Worm (Caenorhabditis elegans) whole organism, L2 larva: ENCODE results near the gene Y27F2A.8.

ENCODE experiments used
- aly-2 ChIP-seq: fragments of 150-350 bp; optimal IDR thresholded peaks from 2 replicates; lab custom pipeline; 2014; ENCODE audit warnings: missing biosample characterization, missing genetic modification characterization
- crh-2 ChIP-seq: sonication (generic microtip); optimal IDR thresholded peaks from 2 replicates; lab custom pipeline; 2017; ENCODE audit warnings: missing biosample characterization, missing genetic modification characterization
- dmd-4 ChIP-seq: sonication (generic microtip); optimal IDR thresholded peaks from 2 replicates; lab custom pipeline; 2017; ENCODE audit warnings: missing biosample characterization, missing genetic modification characterization
- egl-27 ChIP-seq: sonication (generic microtip); optimal IDR thresholded peaks from 3 replicates; lab custom pipeline; 2017; ENCODE audit warnings: missing biosample characterization, missing genetic modification reagents, missing genetic modification characterization
- elt-1 ChIP-seq: fragments of 150-350 bp; optimal IDR thresholded peaks from 2 replicates; lab custom pipeline; 2014; ENCODE audit warnings: missing biosample characterization, missing genetic modification characterization
- fos-1 ChIP-seq: fragments of 150-350 bp; optimal IDR thresholded peaks from 2 replicates; lab custom pipeline; 2014; ENCODE audit warnings: missing biosample characterization, missing genetic modification characterization
- lin-11 ChIP-seq: fragments of 150-350 bp; sonication (generic microtip); optimal IDR thresholded peaks from 2 replicates; lab custom pipeline; 2014; ENCODE audit warnings: missing biosample characterization, missing genetic modification characterization, inconsistent platforms, mixed read lengths
- lin-13 ChIP-seq: fragments of 150-350 bp; optimal IDR thresholded peaks from 2 replicates; lab custom pipeline; 2014; ENCODE audit warnings: missing biosample characterization, missing genetic modification reagents, missing genetic modification characterization
- lin-39 ChIP-seq: fragments of 150-350 bp; optimal IDR thresholded peaks from 2 replicates; lab custom pipeline; 2014; ENCODE audit warnings: missing biosample characterization, missing genetic modification reagents, missing genetic modification characterization
- nhr-10 ChIP-seq: sonication (generic microtip); optimal IDR thresholded peaks from 2 replicates; lab custom pipeline; 2017; ENCODE audit warnings: missing biosample characterization, missing genetic modification characterization
- nhr-23 ChIP-seq: fragments of 150-350 bp; optimal IDR thresholded peaks from 2 replicates; lab custom pipeline; 2014; ENCODE audit warnings: missing biosample characterization, missing genetic modification reagents, missing genetic modification characterization
- nhr-237 ChIP-seq: fragments of 150-350 bp; optimal IDR thresholded peaks from 2 replicates; lab custom pipeline; 2014; ENCODE audit warnings: missing biosample characterization, missing genetic modification characterization
- nhr-25 ChIP-seq: fragments of 150-350 bp; sonication (generic microtip); optimal IDR thresholded peaks from 3 replicates; lab custom pipeline; 2014; ENCODE audit warnings: missing biosample characterization, missing genetic modification characterization
- nhr-6 ChIP-seq: fragments of 150-350 bp; optimal IDR thresholded peaks from 2 replicates; lab custom pipeline; 2014; ENCODE audit warnings: missing biosample characterization, missing genetic modification characterization
- peb-1 ChIP-seq: fragments of 150-350 bp; optimal IDR thresholded peaks from 2 replicates; lab custom pipeline; 2014; ENCODE audit warnings: missing biosample characterization, missing genetic modification characterization
- sem-4 ChIP-seq: fragments of 150-350 bp; optimal IDR thresholded peaks from 2 replicates; lab custom pipeline; 2014; ENCODE audit warnings: missing biosample characterization, missing genetic modification reagents, missing genetic modification characterization
- sma-3 ChIP-seq: sonication (generic microtip); optimal IDR thresholded peaks from 2 replicates; lab custom pipeline; 2016; ENCODE audit warnings: missing genetic modification reagents, missing genetic modification characterization, missing compliant biosample characterization
- sma-9 ChIP-seq, 2 experiments: fragments of 150-350 bp in 1 of 2; sonication (generic microtip) in 1 of 2; optimal IDR thresholded peaks; 2 replicates each; lab custom pipeline; 2014 to 2016; ENCODE audit warnings: missing genetic modification characterization in 2 of 2, mild to moderate bottlenecking in 1 of 2, missing biosample characterization in 1 of 2, missing compliant biosample characterization in 1 of 2, missing genetic modification reagents in 1 of 2, moderate library complexity in 1 of 2
- unc-39 ChIP-seq: fragments of 150-350 bp; optimal IDR thresholded peaks from 2 replicates; lab custom pipeline; 2014; ENCODE audit warnings: missing biosample characterization, missing genetic modification characterization
- unc-55 ChIP-seq: fragments of 150-350 bp; sonication (generic microtip); optimal IDR thresholded peaks from 3 replicates; lab custom pipeline; 2014; ENCODE audit warnings: missing biosample characterization, missing genetic modification reagents, missing genetic modification characterization
- zag-1 ChIP-seq: fragments of 150-350 bp; optimal IDR thresholded peaks from 2 replicates; lab custom pipeline; 2014; ENCODE audit warnings: missing biosample characterization, missing genetic modification characterization
- ztf-1 ChIP-seq: fragments of 200-800 bp; sonication (Bioruptor generic); conservative IDR thresholded peaks from 2 replicates; pipeline ENCODE4 v1.3.6; 2022; ENCODE audit warnings: missing genetic modification characterization, missing compliant biosample characterization

The Y27F2A.8 gene

ce11 chrII:3221730-3222129 lies 38.1 kb downstream of the Y27F2A.8 start, which contains the start of gene ZC239.14:
Gene ZC239.14, minus strand, starts transcription at chrII:3222034.
- no peak for TF ChIP-seq elt-1 (tag; lab: Kevin White, UChicago)
- TF ChIP-seq unc-39 (tag; lab: Kevin White, UChicago): no peak
- TF ChIP-seq dmd-4: no peak
- TF ChIP-seq nhr-25: no peak
- TF ChIP-seq sem-4: no peak

ce11 chrII:3222686-3223085 lies 39.1 kb downstream of the Y27F2A.8 start, which contains the start of gene ZC239.13:
Gene ZC239.13, minus strand, starts transcription at chrII:3222839.
- TF ChIP-seq unc-55 (GFP tag; lab: Kevin White, UChicago): no peak
- peak; percentile 5 for TF ChIP-seq fos-1 (tag; lab: Kevin White, UChicago)
- TF ChIP-seq, all 48 proteins: peak for 1

ce11 chrII:3224631-3225030 lies 41.0 kb downstream of the Y27F2A.8 start, which contains the start of gene ZC239.15:
Gene ZC239.15, minus strand, starts transcription at chrII:3224731.
- no peak for TF ChIP-seq sma-9 (GFP tag; optimal IDR thresholded peaks at IDR 0.05; lab: Kevin White, UChicago)
- TF ChIP-seq sma-9 (tag; optimal IDR thresholded peaks at IDR 0.05; lab: Kevin White, UChicago): no peak
- no peak for TF ChIP-seq nhr-23
- no peak for TF ChIP-seq lin-39 (tag; lab: Kevin White, UChicago)
- TF ChIP-seq lin-11 (tag; lab: Kevin White, UChicago): no peak
- no peak for TF ChIP-seq ztf-1 (GFP tag; lab: Robert Waterston, UW)
- no peak for TF ChIP-seq nhr-6 (tag; lab: Kevin White, UChicago)
- no peak for TF ChIP-seq zag-1 (tag; lab: Kevin White, UChicago)
- no peak for TF ChIP-seq nhr-237 (tag; lab: Kevin White, UChicago)
- no peak for TF ChIP-seq nhr-10
- no peak for TF ChIP-seq aly-2 (tag; lab: Kevin White, UChicago)
- TF ChIP-seq sma-3 (GFP tag; lab: Kevin White, UChicago): no peak

- TF ChIP-seq peb-1 (tag; lab: Kevin White, UChicago) (no peak), fos-1 (tag; lab: Kevin White, UChicago) (peak; percentile 63), sma-9 (GFP tag; optimal IDR thresholded peaks at IDR 0.05; lab: Kevin White, UChicago) (no peak), sma-9 (tag; optimal IDR thresholded peaks at IDR 0.05; lab: Kevin White, UChicago) (no peak)
Measured at ce11 chrII:3225200-3225599, 41.6 kb downstream of the Y27F2A.8 start, which contains the start of gene ZC239.16. Gene ZC239.16, minus strand, starts transcription at chrII:3225319.

ce11 chrII:3225780-3226179 lies 42.2 kb downstream of the Y27F2A.8 start, which contains the start of gene ZC239.17:
Gene ZC239.17, minus strand, starts transcription at chrII:3225880.
- TF ChIP-seq peb-1 (tag; lab: Kevin White, UChicago) (no peak), dmd-4 (no peak), crh-2 (tag; lab: Kevin White, UChicago) (no peak), sma-3 (GFP tag; lab: Kevin White, UChicago) (no peak), elt-1 (tag; lab: Kevin White, UChicago) (no peak)

ce11 chrII:3230422-3230821 lies 46.8 kb downstream of the Y27F2A.8 start, which contains the start of gene srh-297:
Gene srh-297, minus strand, starts transcription at chrII:3230522.
- TF ChIP-seq lin-13 (GFP tag; lab: Kevin White, UChicago): no peak
- TF ChIP-seq fos-1 (tag; lab: Kevin White, UChicago): no peak
- no peak for TF ChIP-seq egl-27 (tag; lab: Kevin White, UChicago)
- TF ChIP-seq, all 48 proteins: peak for 0
